Worm (Caenorhabditis elegans) whole organism, mixed stage, embryonic: ENCODE measurements around the gene Y67H2A.2.

Experiments
- M03D4.4 ChIP-seq: sonication (generic microtip); optimal IDR thresholded peaks from 2 replicates; lab custom pipeline; 2017; ENCODE audit warnings: mild to moderate bottlenecking, missing genetic modification characterization, missing compliant biosample characterization
- drap-1 ChIP-seq: fragments of 200-800 bp; sonication (Bioruptor generic); optimal IDR thresholded peaks from 3 replicates; lab custom pipeline; 2018; ENCODE audit warnings: mild to moderate bottlenecking, missing genetic modification characterization, missing compliant biosample characterization
- elt-3 ChIP-seq: fragments of 150-350 bp; optimal IDR thresholded peaks from 2 replicates; lab custom pipeline; 2014; ENCODE audit warnings: missing biosample characterization, missing genetic modification characterization
- hlh-1 ChIP-seq: fragments of 150-350 bp; optimal IDR thresholded peaks from 2 replicates; lab custom pipeline; 2014; ENCODE audit warnings: missing biosample characterization, missing genetic modification reagents, missing genetic modification characterization
- lin-13 ChIP-seq: fragments of 150-350 bp; optimal IDR thresholded peaks from 2 replicates; lab custom pipeline; 2014; ENCODE audit warnings: missing biosample characterization, missing genetic modification characterization
- mab-5 ChIP-seq: fragments of 150-350 bp; optimal IDR thresholded peaks from 2 replicates; lab custom pipeline; 2014; ENCODE audit warnings: missing biosample characterization, missing genetic modification characterization
- mep-1 ChIP-seq: fragments of 150-350 bp; optimal IDR thresholded peaks from 2 replicates; lab custom pipeline; 2017; ENCODE audit warnings: missing biosample characterization, missing genetic modification reagents, missing genetic modification characterization, inconsistent platforms
- nhr-237 ChIP-seq: fragments of 150-350 bp; optimal IDR thresholded peaks from 2 replicates; lab custom pipeline; 2014; ENCODE audit warnings: missing biosample characterization, missing genetic modification characterization
- nhr-28 ChIP-seq: fragments of 150-350 bp; optimal IDR thresholded peaks from 2 replicates; lab custom pipeline; 2014; ENCODE audit warnings: missing biosample characterization, missing genetic modification characterization
- nhr-76 ChIP-seq: sonication (generic microtip); optimal IDR thresholded peaks from 2 replicates; lab custom pipeline; 2017; ENCODE audit warnings: missing biosample characterization, missing genetic modification characterization
- snpc-4 ChIP-seq: fragments of 150-350 bp; optimal IDR thresholded peaks from 2 replicates; lab custom pipeline; 2014; ENCODE audit warnings: missing biosample characterization, missing genetic modification characterization
- sptf-1 ChIP-seq: sonication (generic microtip); optimal IDR thresholded peaks from 2 replicates; lab custom pipeline; 2017; ENCODE audit warnings: mild to moderate bottlenecking, missing genetic modification characterization, moderate library complexity, missing compliant biosample characterization
- unc-39 ChIP-seq: fragments of 150-350 bp; optimal IDR thresholded peaks from 2 replicates; lab custom pipeline; 2014; ENCODE audit warnings: missing biosample characterization, missing genetic modification characterization
- ztf-11 ChIP-seq: fragments of 150-350 bp; optimal IDR thresholded peaks from 2 replicates; lab custom pipeline; 2014; ENCODE audit warnings: missing biosample characterization, missing genetic modification characterization

ce11 chrIV:13272494-13272893 lies 25.1 kb downstream of the Y67H2A.2 start, which contains the start of gene unc-26:
- TF ChIP-seq nhr-28: no peak
- TF ChIP-seq sptf-1 (tag; lab: Kevin White, UChicago): peak; percentile 28
- no peak for TF ChIP-seq nhr-237 (tag; lab: Kevin White, UChicago)
- no peak for TF ChIP-seq nhr-76 (tag; lab: Kevin White, UChicago)
- no peak for TF ChIP-seq unc-39
- TF ChIP-seq hlh-1 (tag; lab: Kevin White, UChicago): no peak
- no peak for TF ChIP-seq lin-13 (tag; lab: Kevin White, UChicago)
- TF ChIP-seq mab-5 (tag; lab: Kevin White, UChicago): no peak
- TF ChIP-seq elt-3: no peak
- no peak for TF ChIP-seq drap-1 (GFP tag; lab: Kevin White, UChicago)
- no peak for TF ChIP-seq ztf-11 (tag; lab: Kevin White, UChicago)
- no peak for TF ChIP-seq snpc-4
- TF ChIP-seq mep-1 (tag; lab: Kevin White, UChicago): no peak
- TF ChIP-seq M03D4.4 (tag; lab: Kevin White, UChicago): no peak
